Worm (Caenorhabditis elegans) whole organism, L4/young adult: ENCODE results near the gene F16G10.6.

Experiments
- W03F9.2 ChIP-seq: fragments of 150-350 bp; optimal IDR thresholded peaks from 2 replicates; lab custom pipeline; 2014; ENCODE audit warnings: missing biosample characterization, missing genetic modification characterization
- dao-5 ChIP-seq: sonication (generic microtip); optimal IDR thresholded peaks from 2 replicates; lab custom pipeline; 2016; ENCODE audit warnings: missing genotype, missing genetic modification characterization, moderate library complexity, missing compliant biosample characterization
- him-1 ChIP-seq: sonication (generic microtip); optimal IDR thresholded peaks from 2 replicates; lab custom pipeline; 2016; ENCODE audit warnings: missing genotype, missing genetic modification reagents, missing genetic modification characterization, missing compliant biosample characterization

Gene F16G10.6

ce11 chrII:2393821-2394220 lies 16.2 kb upstream of the F16G10.6 start, which contains the start of gene F16G10.11:
TSS of gene F16G10.11 (minus strand) at chrII:2393921.
- TF ChIP-seq him-1 (tag; lab: Kevin White, UChicago) (no peak), dao-5 (tag; lab: Kevin White, UChicago) (no peak), W03F9.2 (no peak)

ce11 chrII:2390884-2391283 lies 13.2 kb upstream of the F16G10.6 start, which contains the start of gene F16G10.10:
TSS of gene F16G10.10 (minus strand) at chrII:2390984.
- TF ChIP-seq him-1 (tag; lab: Kevin White, UChicago) (no peak), W03F9.2 (no peak), dao-5 (tag; lab: Kevin White, UChicago) (no peak)

- TF ChIP-seq W03F9.2 (no peak), him-1 (tag; lab: Kevin White, UChicago) (no peak), dao-5 (tag; lab: Kevin White, UChicago) (no peak)
Measured at ce11 chrII:2385495-2385894, 7.8 kb upstream of the F16G10.6 start, which contains the start of gene F16G10.9. TSS of gene F16G10.9 (minus strand) at chrII:2385595.

ce11 chrII:2383334-2383733 lies 5.7 kb upstream of the F16G10.6 start, which contains the start of gene F16G10.8:
TSS of gene F16G10.8 (minus strand) at chrII:2383434.
- TF ChIP-seq him-1 (tag; lab: Kevin White, UChicago) (no peak), W03F9.2 (no peak), dao-5 (tag; lab: Kevin White, UChicago) (no peak)

ce11 chrII:2380174-2380573 lies 2.5 kb upstream of the F16G10.6 start, which contains the start of gene F16G10.7:
TSS of gene F16G10.7 (minus strand) at chrII:2380274.
- no peak for TF ChIP-seq dao-5 (tag; lab: Kevin White, UChicago)
- TF ChIP-seq W03F9.2 = no peak
- TF ChIP-seq him-1 (tag; lab: Kevin White, UChicago) = no peak

ce11 chrII:2379673-2380072 lies 2.0 kb upstream of the F16G10.6 start:
- TF ChIP-seq him-1 (tag; lab: Kevin White, UChicago) = no peak
- TF ChIP-seq W03F9.2 = no peak
- TF ChIP-seq dao-5 (tag; lab: Kevin White, UChicago) = no peak

- TF ChIP-seq W03F9.2 (peak; percentile 18), dao-5 (tag; lab: Kevin White, UChicago) (no peak), him-1 (tag; lab: Kevin White, UChicago) (no peak)
Measured at ce11 chrII:2378465-2379009, 886 bp upstream of the F16G10.6 start.

ce11 chrII:2374973-2375372 lies 2.7 kb downstream of the F16G10.6 start, which contains the start of gene F16G10.2:
TSS of gene F16G10.2 (plus strand) at chrII:2375273.
- TF ChIP-seq W03F9.2 (no peak), him-1 (tag; lab: Kevin White, UChicago) (no peak), dao-5 (tag; lab: Kevin White, UChicago) (no peak)

- TF ChIP-seq W03F9.2 (no peak), him-1 (tag; lab: Kevin White, UChicago) (no peak), dao-5 (tag; lab: Kevin White, UChicago) (no peak)
Measured at ce11 chrII:2372090-2372489, 5.6 kb downstream of the F16G10.6 start, which contains the start of gene F16G10.3. TSS of gene F16G10.3 (plus strand) at chrII:2372390.

ce11 chrII:2368956-2369355 lies 8.7 kb downstream of the F16G10.6 start, which contains the start of gene hpo-25:
TSS of gene hpo-25 (plus strand) at chrII:2369256.
- TF ChIP-seq W03F9.2 (no peak), dao-5 (tag; lab: Kevin White, UChicago) (no peak), him-1 (tag; lab: Kevin White, UChicago) (no peak)

ce11 chrII:2366623-2367365 lies 10.9 kb downstream of the F16G10.6 start, which contains the start of the genes F43C11.12 and F16G10.5:
TSS of gene F43C11.12 (minus strand) at chrII:2366723.
TSS of gene F16G10.5 (plus strand) at chrII:2367315.
- no peak for TF ChIP-seq him-1 (tag; lab: Kevin White, UChicago)
- no peak for TF ChIP-seq W03F9.2
- TF ChIP-seq dao-5 (tag; lab: Kevin White, UChicago) = no peak

- TF ChIP-seq W03F9.2 = no peak
- no peak for TF ChIP-seq him-1 (tag; lab: Kevin White, UChicago)
- no peak for TF ChIP-seq dao-5 (tag; lab: Kevin White, UChicago)
Measured at ce11 chrII:2363673-2364072, 14.0 kb downstream of the F16G10.6 start, which contains the start of gene F43C11.11. TSS of gene F43C11.11 (minus strand) at chrII:2363773.

- TF ChIP-seq W03F9.2 (no peak), him-1 (tag; lab: Kevin White, UChicago) (no peak), dao-5 (tag; lab: Kevin White, UChicago) (no peak)
Measured at ce11 chrII:2359965-2360364, 17.7 kb downstream of the F16G10.6 start, which contains the start of gene F43C11.16. TSS of gene F43C11.16 (minus strand) at chrII:2360065.

ce11 chrII:2356795-2357194 lies 20.9 kb downstream of the F16G10.6 start, which contains the start of gene F43C11.1:
TSS of gene F43C11.1 (plus strand) at chrII:2357095.
- TF ChIP-seq dao-5 (tag; lab: Kevin White, UChicago) (no peak), him-1 (tag; lab: Kevin White, UChicago) (no peak), W03F9.2 (no peak)
